Worm (Caenorhabditis elegans) whole organism, L3 larva: ENCODE measurements around the gene gfl-1.

Experiments
- nhr-11 ChIP-seq: fragments of 150-350 bp; optimal IDR thresholded peaks from 2 replicates; lab custom pipeline; 2014; ENCODE audit warnings: missing biosample characterization, missing genetic modification characterization
- unc-39 ChIP-seq: sonication (generic microtip); optimal IDR thresholded peaks from 4 replicates; lab custom pipeline; 2017; ENCODE audit warnings: missing biosample characterization, missing genetic modification characterization
- ztf-11 ChIP-seq: fragments of 150-350 bp; optimal IDR thresholded peaks from 2 replicates; lab custom pipeline; 2014; ENCODE audit warnings: missing biosample characterization, missing genetic modification characterization
- ztf-4 ChIP-seq: fragments of 150-350 bp; optimal IDR thresholded peaks from 2 replicates; lab custom pipeline; 2014; ENCODE audit warnings: missing biosample characterization, missing genetic modification characterization

DNA sequence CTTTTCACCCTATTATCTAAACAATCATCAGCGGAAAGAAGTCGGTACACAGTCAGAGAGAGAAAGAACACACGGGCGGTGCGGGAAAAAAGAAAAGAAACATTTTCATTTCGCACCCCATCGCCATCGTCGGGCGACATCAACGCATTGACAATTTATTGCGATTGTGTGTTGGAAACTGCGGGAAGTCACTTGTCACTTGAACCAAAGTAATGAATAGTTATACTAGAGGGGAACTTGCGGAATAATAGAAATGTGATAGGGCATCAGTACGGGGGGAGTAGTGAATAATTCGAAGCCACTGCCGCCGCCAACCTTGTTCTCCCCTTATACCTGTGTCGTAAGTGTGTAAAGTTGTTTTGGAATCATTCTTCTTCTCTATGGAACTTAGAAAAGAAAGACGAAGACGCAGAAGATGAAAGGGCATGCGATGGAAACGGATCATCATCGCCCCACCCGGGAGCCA, 50.3 kb downstream of the gfl-1 start:
- TF ChIP-seq unc-39 (tag; lab: Kevin White, UChicago): no peak
- TF ChIP-seq ztf-11: no peak
- no peak for TF ChIP-seq ztf-4 (tag; lab: Kevin White, UChicago)
- no peak for TF ChIP-seq nhr-11
